Worm (Caenorhabditis elegans) whole organism, young adult: ENCODE results near the gene mel-11.

Source experiments
- F23B12.7 ChIP-seq: sonication (generic microtip); optimal IDR thresholded peaks from 2 replicates; lab custom pipeline; 2017; ENCODE audit warnings: missing genetic modification characterization, mild to moderate bottlenecking, missing compliant biosample characterization, antibody characterized with exemption, moderate library complexity; ENCODE audit not compliant: insufficient read depth
- F57C9.4 ChIP-seq: sonication (generic microtip); optimal IDR thresholded peaks from 2 replicates; lab custom pipeline; 2017; ENCODE audit warnings: mild to moderate bottlenecking, missing genetic modification characterization, missing compliant biosample characterization
- ama-1 ChIP-seq, 3 experiments: fragments of 150-350 bp in 1 of 3; sonication (generic microtip) in 2 of 3; optimal IDR thresholded peaks; 2 replicates each; lab custom pipeline; 2014 to 2018; ENCODE audit warnings: missing biosample characterization in 2 of 3, missing genetic modification characterization in 2 of 3, missing genetic modification reagents in 2 of 3
- athp-1 ChIP-seq: sonication (generic microtip); optimal IDR thresholded peaks from 2 replicates; lab custom pipeline; 2017; ENCODE audit warnings: mild to moderate bottlenecking, missing genetic modification characterization, missing compliant biosample characterization
- ztf-25 ChIP-seq: fragments of 200-800 bp; sonication (Bioruptor generic); IDR thresholded peaks from 2 replicates; pipeline ENCODE4 v1.3.6; 2022; ENCODE audit warnings: missing genetic modification reagents, missing genetic modification characterization, missing compliant biosample characterization

- TF ChIP-seq athp-1 (tag; lab: Kevin White, UChicago), result no peak
- TF ChIP-seq ama-1 (optimal IDR thresholded peaks at IDR 0.05; lab: Kevin White, UChicago), result no peak
- no peak for TF ChIP-seq ama-1 (GFP tag; optimal IDR thresholded peaks at IDR 0.05; lab: Kevin White, UChicago)
- TF ChIP-seq F57C9.4, result no peak
- no peak for TF ChIP-seq F23B12.7 (tag; lab: Kevin White, UChicago)
- TF ChIP-seq ztf-25 (GFP tag; lab: Robert Waterston, UW), result no peak
Observed at ce11 chrII:9311702-9312101, 46.6 kb upstream of the mel-11 start.
